Worm (Caenorhabditis elegans) whole organism, L2 larva: ENCODE measurements around the gene memb-1.

Experiments used
- F13H6.1 ChIP-seq: sonication (generic microtip); optimal IDR thresholded peaks from 2 replicates; lab custom pipeline; 2016; ENCODE audit warnings: missing genetic modification characterization, missing compliant biosample characterization
- aly-2 ChIP-seq: fragments of 150-350 bp; optimal IDR thresholded peaks from 2 replicates; lab custom pipeline; 2014; ENCODE audit warnings: missing biosample characterization, missing genetic modification characterization
- ama-1 ChIP-seq: fragments of 150-350 bp; optimal IDR thresholded peaks from 2 replicates; lab custom pipeline; 2018; ENCODE audit warnings: inconsistent platforms
- blmp-1 ChIP-seq: sonication (generic microtip); optimal IDR thresholded peaks from 2 replicates; lab custom pipeline; 2017; ENCODE audit warnings: missing genetic modification characterization, mild to moderate bottlenecking, missing compliant biosample characterization, antibody characterized with exemption, moderate library complexity; ENCODE audit not compliant: insufficient read depth
- egl-27 ChIP-seq: sonication (generic microtip); optimal IDR thresholded peaks from 3 replicates; lab custom pipeline; 2017; ENCODE audit warnings: missing biosample characterization, missing genetic modification reagents, missing genetic modification characterization
- elt-1 ChIP-seq: fragments of 150-350 bp; optimal IDR thresholded peaks from 2 replicates; lab custom pipeline; 2014; ENCODE audit warnings: missing biosample characterization, missing genetic modification characterization
- gmeb-1 ChIP-seq: fragments of 150-350 bp; optimal IDR thresholded peaks from 2 replicates; lab custom pipeline; 2014; ENCODE audit warnings: missing biosample characterization, missing genetic modification characterization
- lin-39 ChIP-seq: fragments of 150-350 bp; optimal IDR thresholded peaks from 2 replicates; lab custom pipeline; 2014; ENCODE audit warnings: missing biosample characterization, missing genetic modification reagents, missing genetic modification characterization
- mbf-1 ChIP-seq: sonication (generic microtip); optimal IDR thresholded peaks from 2 replicates; lab custom pipeline; 2017; ENCODE audit warnings: missing biosample characterization, missing genetic modification characterization
- mdl-1 ChIP-seq, 2 experiments: fragments of 150-350 bp in 1 of 2; sonication (generic microtip) in 1 of 2; optimal IDR thresholded peaks; 2 replicates each; lab custom pipeline; 2017; ENCODE audit warnings: missing biosample characterization in 2 of 2, missing genetic modification characterization in 2 of 2
- nhr-12 ChIP-seq: fragments of 150-350 bp; optimal IDR thresholded peaks from 2 replicates; lab custom pipeline; 2014; ENCODE audit warnings: missing biosample characterization, missing genetic modification characterization
- skn-1 ChIP-seq: sonication (generic microtip); optimal IDR thresholded peaks from 2 replicates; lab custom pipeline; 2017; ENCODE audit warnings: missing biosample characterization, missing genetic modification characterization
- zag-1 ChIP-seq: fragments of 150-350 bp; optimal IDR thresholded peaks from 2 replicates; lab custom pipeline; 2014; ENCODE audit warnings: missing biosample characterization, missing genetic modification characterization
- ztf-4 ChIP-seq: fragments of 150-350 bp; optimal IDR thresholded peaks from 2 replicates; lab custom pipeline; 2014; ENCODE audit warnings: missing biosample characterization, missing genetic modification characterization

DNA sequence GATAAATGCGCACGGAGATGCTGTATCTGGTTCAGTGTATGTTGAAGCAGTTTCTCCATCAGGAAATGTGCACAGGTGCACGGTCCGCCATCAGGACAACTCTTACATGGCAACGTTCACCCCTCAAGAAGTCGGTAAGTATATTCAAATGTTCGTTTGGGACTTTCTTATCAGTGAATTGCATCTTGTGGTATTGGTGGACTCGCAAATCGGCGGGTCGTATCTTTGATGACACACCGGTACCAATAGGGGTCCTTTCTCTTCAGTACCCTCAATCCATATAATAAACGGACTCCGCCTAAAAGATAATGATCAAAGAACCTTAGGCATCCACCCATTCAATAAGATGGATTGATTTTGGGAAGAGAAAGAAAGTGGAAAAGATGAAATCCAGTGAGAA, 35.4 kb downstream of the memb-1 start:
- TF ChIP-seq egl-27 (tag; lab: Kevin White, UChicago) (no peak), ama-1 (lab: Kevin White, UChicago) (no peak), aly-2 (tag; lab: Kevin White, UChicago) (no peak), mbf-1 (tag; lab: Kevin White, UChicago) (no peak), F13H6.1 (tag; lab: Kevin White, UChicago) (no peak), elt-1 (tag; lab: Kevin White, UChicago) (peak; percentile 78), blmp-1 (no peak), gmeb-1 (tag; lab: Kevin White, UChicago) (no peak), lin-39 (tag; lab: Kevin White, UChicago) (no peak), skn-1 (tag; lab: Kevin White, UChicago) (no peak), ztf-4 (no peak), nhr-12 (no peak), zag-1 (no peak), mdl-1 (tag; optimal IDR thresholded peaks at IDR 0.05; lab: Kevin White, UChicago) (no peak)
